Fruit fly (Drosophila melanogaster) whole organism, pupa: ENCODE measurements around the gene AMPKalpha.

Source experiments
- CG10348 ChIP-seq: fragments of 200-800 bp; sonication (Bioruptor generic); IDR thresholded peaks from 2 replicates; pipeline ENCODE4 v1.3.6; 2022; ENCODE audit warnings: missing biosample characterization, missing genetic modification characterization
- CG13204 ChIP-seq: fragments of 200-800 bp; sonication (Bioruptor generic); optimal IDR thresholded peaks from 2 replicates; lab custom pipeline; 2018; ENCODE audit warnings: missing biosample characterization, mild to moderate bottlenecking, missing genetic modification characterization, moderate library complexity
- CG14655 ChIP-seq: fragments of 200-800 bp; sonication (Bioruptor generic); optimal IDR thresholded peaks from 3 replicates; lab custom pipeline; 2017; ENCODE audit warnings: mild to moderate bottlenecking, missing biosample characterization, missing genetic modification reagents, missing genetic modification characterization
- CG34367 ChIP-seq: fragments of 200-800 bp; sonication (Bioruptor generic); optimal IDR thresholded peaks from 2 replicates; lab custom pipeline; 2018; ENCODE audit warnings: missing biosample characterization, mild to moderate bottlenecking, missing genetic modification characterization
- CG8301 ChIP-seq: fragments of 200-800 bp; sonication (Bioruptor generic); optimal IDR thresholded peaks from 2 replicates; lab custom pipeline; 2018; ENCODE audit warnings: missing biosample characterization, mild to moderate bottlenecking, missing genetic modification characterization
- D1 ChIP-seq: fragments of 200-800 bp; sonication (Bioruptor generic); optimal IDR thresholded peaks from 2 replicates; lab custom pipeline; 2018; ENCODE audit warnings: missing biosample characterization, mild to moderate bottlenecking, missing genetic modification characterization, moderate library complexity
- EcR ChIP-seq: fragments of 200-800 bp; sonication (Bioruptor generic); optimal IDR thresholded peaks from 3 replicates; lab custom pipeline; 2019; ENCODE audit warnings: missing biosample characterization, missing genetic modification characterization, mild to moderate bottlenecking, moderate library complexity, missing genetic modification reagents
- Pif1A ChIP-seq: fragments of 200-800 bp; sonication (Bioruptor generic); optimal IDR thresholded peaks from 3 replicates; lab custom pipeline; 2016; ENCODE audit warnings: missing biosample characterization, missing genetic modification characterization
- Snoo ChIP-seq: fragments of 200-800 bp; sonication (Bioruptor generic); optimal IDR thresholded peaks from 3 replicates; lab custom pipeline; 2017; ENCODE audit warnings: missing biosample characterization, mild to moderate bottlenecking, missing genetic modification characterization, inconsistent platforms

- TF ChIP-seq Pif1A (GFP tag; lab: Kevin White, UChicago): no peak
- no peak for TF ChIP-seq CG10348 (GFP tag; lab: Robert Waterston, UW)
- TF ChIP-seq CG34367 (tag; lab: Kevin White, UChicago): no peak
- TF ChIP-seq CG8301 (tag; lab: Kevin White, UChicago): no peak
- TF ChIP-seq CG14655 (GFP tag; lab: Kevin White, UChicago): no peak
- TF ChIP-seq EcR (GFP tag; lab: Kevin White, UChicago): no peak
- no peak for TF ChIP-seq Snoo (tag; lab: Kevin White, UChicago)
- TF ChIP-seq CG13204 (GFP tag; lab: Kevin White, UChicago): no peak
- TF ChIP-seq D1 (tag; lab: Kevin White, UChicago): no peak
Measured at dm6 chrX:1407683-1408082, 32.3 kb downstream of the AMPKalpha start.
